Worm (Caenorhabditis elegans) whole organism, young adult: ENCODE results near the gene Y22D7AL.10.

Experiments used
- B0035.1 ChIP-seq: sonication (generic microtip); optimal IDR thresholded peaks from 2 replicates; lab custom pipeline; 2016; ENCODE audit warnings: missing genetic modification characterization, mild to moderate bottlenecking, missing compliant biosample characterization, missing genotype, missing genetic modification reagents
- D2030.7 ChIP-seq: fragments of 200-800 bp; sonication (Bioruptor generic); IDR thresholded peaks from 2 replicates; pipeline ENCODE4 v1.3.6; 2022; ENCODE audit warnings: missing genetic modification reagents, missing genetic modification characterization, missing compliant biosample characterization
- F23B12.7 ChIP-seq: sonication (generic microtip); optimal IDR thresholded peaks from 2 replicates; lab custom pipeline; 2017; ENCODE audit warnings: missing genetic modification characterization, mild to moderate bottlenecking, missing compliant biosample characterization, antibody characterized with exemption, moderate library complexity; ENCODE audit not compliant: insufficient read depth
- F49E8.2 ChIP-seq: sonication (generic microtip); optimal IDR thresholded peaks from 3 replicates; lab custom pipeline; 2017; ENCODE audit warnings: missing genetic modification characterization, mild to moderate bottlenecking, missing compliant biosample characterization, antibody characterized with exemption, moderate library complexity; ENCODE audit not compliant: insufficient read depth
- F55B11.4 ChIP-seq: sonication (generic microtip); optimal IDR thresholded peaks from 2 replicates; lab custom pipeline; 2016; ENCODE audit warnings: missing compliant biosample characterization, missing genetic modification characterization, borderline replicate concordance; ENCODE audit not compliant: insufficient read depth
- F57C9.4 ChIP-seq: sonication (generic microtip); optimal IDR thresholded peaks from 2 replicates; lab custom pipeline; 2017; ENCODE audit warnings: mild to moderate bottlenecking, missing genetic modification characterization, missing compliant biosample characterization
- K11D2.4 ChIP-seq: fragments of 200-800 bp; sonication (Bioruptor generic); IDR thresholded peaks from 2 replicates; pipeline ENCODE4 v1.3.6; 2022; ENCODE audit warnings: missing genetic modification reagents, missing genetic modification characterization, missing compliant biosample characterization
- T26A5.8 ChIP-seq: sonication (generic microtip); optimal IDR thresholded peaks from 2 replicates; lab custom pipeline; 2016; ENCODE audit warnings: missing genetic modification characterization, missing compliant biosample characterization
- akir-1 ChIP-seq: fragments of 200-800 bp; sonication (Bioruptor generic); optimal IDR thresholded peaks from 2 replicates; lab custom pipeline; 2018; ENCODE audit warnings: mild to moderate bottlenecking, missing genetic modification characterization, moderate library complexity, missing compliant biosample characterization
- aptf-3 ChIP-seq: fragments of 200-800 bp; sonication (Bioruptor generic); IDR thresholded peaks from 2 replicates; pipeline ENCODE4 v1.3.6; 2022; ENCODE audit warnings: missing genetic modification characterization, missing compliant biosample characterization
- atf-7 ChIP-seq: sonication (generic microtip); optimal IDR thresholded peaks from 2 replicates; lab custom pipeline; 2017; ENCODE audit warnings: mild to moderate bottlenecking, missing genetic modification characterization, missing compliant biosample characterization
- attf-6 ChIP-seq: fragments of 200-800 bp; sonication (Bioruptor generic); IDR thresholded peaks from 2 replicates; pipeline ENCODE4 v1.3.6; 2022; ENCODE audit warnings: missing genetic modification reagents, missing genetic modification characterization, missing compliant biosample characterization
- bed-2 ChIP-seq: fragments of 200-800 bp; sonication (Bioruptor generic); IDR thresholded peaks from 2 replicates; pipeline ENCODE4 v1.3.6; 2022; ENCODE audit warnings: missing genetic modification reagents, missing genetic modification characterization, missing compliant biosample characterization
- cebp-1 ChIP-seq, 2 experiments: fragments of 200-800 bp in 1 of 2; sonication (Bioruptor generic) in 1 of 2; sonication (generic microtip) in 1 of 2; IDR thresholded peaks in 1 of 2; optimal IDR thresholded peaks in 1 of 2; 2 replicates each; pipeline versions ENCODE4 v1.3.6 to Lab custom; 2017 to 2022; ENCODE audit warnings: missing compliant biosample characterization in 2 of 2, missing genetic modification characterization in 2 of 2, mild to moderate bottlenecking in 1 of 2, missing genetic modification reagents in 1 of 2, moderate library complexity in 1 of 2
- ceh-40 ChIP-seq: fragments of 200-800 bp; sonication (Bioruptor generic); IDR thresholded peaks from 2 replicates; pipeline ENCODE4 v1.3.6; 2022; ENCODE audit warnings: missing genetic modification characterization, missing compliant biosample characterization
- ceh-91 ChIP-seq: fragments of 200-800 bp; sonication (Bioruptor generic); IDR thresholded peaks from 2 replicates; pipeline ENCODE4 v1.3.6; 2022; ENCODE audit warnings: missing genetic modification reagents, missing genetic modification characterization, missing compliant biosample characterization
- chd-7 ChIP-seq: sonication (generic microtip); optimal IDR thresholded peaks from 2 replicates; lab custom pipeline; 2016; ENCODE audit warnings: mild to moderate bottlenecking, missing genetic modification characterization, moderate library complexity, missing compliant biosample characterization
- egrh-3 ChIP-seq: fragments of 200-800 bp; sonication (Bioruptor generic); IDR thresholded peaks from 2 replicates; pipeline ENCODE4 v1.3.6; 2022; ENCODE audit warnings: missing genetic modification reagents, missing genetic modification characterization, missing compliant biosample characterization
- ekl-4 ChIP-seq: fragments of 200-800 bp; sonication (Bioruptor generic); IDR thresholded peaks from 2 replicates; pipeline ENCODE4 v1.3.6; 2022; ENCODE audit warnings: missing genetic modification reagents, missing genetic modification characterization, missing compliant biosample characterization
- ets-4 ChIP-seq: fragments of 200-800 bp; sonication (Bioruptor generic); optimal IDR thresholded peaks from 2 replicates; lab custom pipeline; 2018; ENCODE audit warnings: mild to moderate bottlenecking, missing genetic modification characterization, missing compliant biosample characterization
- fkh-3 ChIP-seq: sonication (generic microtip); optimal IDR thresholded peaks from 2 replicates; lab custom pipeline; 2016; ENCODE audit warnings: mild to moderate bottlenecking, missing genetic modification characterization, missing compliant biosample characterization
- hlh-12 ChIP-seq: sonication (generic microtip); optimal IDR thresholded peaks from 2 replicates; lab custom pipeline; 2016; ENCODE audit warnings: missing genetic modification characterization, missing compliant biosample characterization
- hlh-26 ChIP-seq: fragments of 200-800 bp; sonication (Bioruptor generic); conservative IDR thresholded peaks from 2 replicates; pipeline ENCODE4 v1.3.6; 2022; ENCODE audit warnings: missing genetic modification reagents, missing genetic modification characterization, missing compliant biosample characterization
- hrde-1 ChIP-seq: sonication (generic microtip); optimal IDR thresholded peaks from 2 replicates; lab custom pipeline; 2016; ENCODE audit warnings: missing genetic modification characterization, mild to moderate bottlenecking, missing compliant biosample characterization, moderate library complexity, missing genotype, missing genetic modification reagents, borderline replicate concordance
- hsf-1 ChIP-seq: fragments of 200-800 bp; sonication (Bioruptor generic); IDR thresholded peaks from 2 replicates; pipeline ENCODE4 v1.3.6; 2022; ENCODE audit warnings: missing genetic modification reagents, missing genetic modification characterization, missing compliant biosample characterization
- let-526 ChIP-seq: fragments of 200-800 bp; sonication (Bioruptor generic); IDR thresholded peaks from 2 replicates; pipeline ENCODE4 v1.3.6; 2022; ENCODE audit warnings: missing genetic modification reagents, missing genetic modification characterization, missing compliant biosample characterization
- let-607 ChIP-seq, 2 experiments: fragments of 200-800 bp in 1 of 2; sonication (Bioruptor generic) in 1 of 2; sonication (generic microtip) in 1 of 2; optimal IDR thresholded peaks; 2 replicates each; lab custom pipeline; 2016 to 2018; ENCODE audit warnings: mild to moderate bottlenecking in 2 of 2, missing compliant biosample characterization in 2 of 2, missing genetic modification characterization in 2 of 2, moderate library complexity in 2 of 2, missing genotype in 1 of 2
- lin-35 ChIP-seq, 3 experiments: fragments of 150-350 bp in 2 of 3; sonication (generic microtip) in 1 of 3; optimal IDR thresholded peaks; 2 replicates each; lab custom pipeline; 2014 to 2018; ENCODE audit warnings: missing biosample characterization in 3 of 3, missing genetic modification characterization in 3 of 3, missing genetic modification reagents in 3 of 3
- madf-10 ChIP-seq: sonication (generic microtip); optimal IDR thresholded peaks from 2 replicates; lab custom pipeline; 2016; ENCODE audit warnings: mild to moderate bottlenecking, missing genetic modification characterization, missing compliant biosample characterization
- pha-4 ChIP-seq: fragments of 150-350 bp; sonication (generic microtip); optimal IDR thresholded peaks from 2 replicates; lab custom pipeline; 2014; ENCODE audit warnings: missing biosample characterization, missing genetic modification reagents, missing genetic modification characterization
- rec-8 ChIP-seq, 2 experiments: sonication (generic microtip); optimal IDR thresholded peaks; 2 replicates each; lab custom pipeline; 2016; ENCODE audit warnings: mild to moderate bottlenecking in 2 of 2, missing genetic modification characterization in 2 of 2, missing genetic modification reagents in 2 of 2, missing genotype in 2 of 2, missing biosample characterization in 1 of 2, missing compliant biosample characterization in 1 of 2, moderate library complexity in 1 of 2
- rpc-1 ChIP-seq, 2 experiments: fragments of 150-350 bp in 1 of 2; sonication (generic microtip) in 1 of 2; optimal IDR thresholded peaks; 2 replicates each; lab custom pipeline; 2014 to 2018; ENCODE audit warnings: missing biosample characterization in 1 of 2, missing genetic modification characterization in 1 of 2, missing genetic modification reagents in 1 of 2, missing genotype in 1 of 2
- sdz-38 ChIP-seq: sonication (generic microtip); optimal IDR thresholded peaks from 2 replicates; lab custom pipeline; 2016; ENCODE audit warnings: missing genotype, missing genetic modification characterization, missing compliant biosample characterization
- sptf-2 ChIP-seq: fragments of 200-800 bp; sonication (Bioruptor generic); optimal IDR thresholded peaks from 2 replicates; lab custom pipeline; 2018; ENCODE audit warnings: mild to moderate bottlenecking, missing genetic modification characterization, missing compliant biosample characterization
- tbp1 ChIP-seq: fragments of 200-800 bp; sonication (Bioruptor generic); optimal IDR thresholded peaks from 2 replicates; lab custom pipeline; 2018; ENCODE audit warnings: mild to moderate bottlenecking, missing genetic modification characterization, missing compliant biosample characterization
- tlf-1 ChIP-seq: fragments of 200-800 bp; sonication (Bioruptor generic); optimal IDR thresholded peaks from 2 replicates; lab custom pipeline; 2018; ENCODE audit warnings: mild to moderate bottlenecking, missing genetic modification characterization, missing compliant biosample characterization
- unc-62 ChIP-seq: fragments of 150-350 bp; optimal IDR thresholded peaks from 2 replicates; lab custom pipeline; 2014; ENCODE audit warnings: missing biosample characterization, missing genetic modification reagents, missing genetic modification characterization
- xnd-1 ChIP-seq: sonication (generic microtip); optimal IDR thresholded peaks from 2 replicates; lab custom pipeline; 2016; ENCODE audit warnings: missing genotype, missing genetic modification reagents, missing genetic modification characterization, missing compliant biosample characterization
- zfh-2 ChIP-seq: fragments of 200-800 bp; sonication (Bioruptor generic); conservative IDR thresholded peaks from 2 replicates; pipeline ENCODE4 v1.3.6; 2022; ENCODE audit warnings: missing genetic modification reagents, missing genetic modification characterization, missing compliant biosample characterization

The Y22D7AL.10 gene

DNA sequence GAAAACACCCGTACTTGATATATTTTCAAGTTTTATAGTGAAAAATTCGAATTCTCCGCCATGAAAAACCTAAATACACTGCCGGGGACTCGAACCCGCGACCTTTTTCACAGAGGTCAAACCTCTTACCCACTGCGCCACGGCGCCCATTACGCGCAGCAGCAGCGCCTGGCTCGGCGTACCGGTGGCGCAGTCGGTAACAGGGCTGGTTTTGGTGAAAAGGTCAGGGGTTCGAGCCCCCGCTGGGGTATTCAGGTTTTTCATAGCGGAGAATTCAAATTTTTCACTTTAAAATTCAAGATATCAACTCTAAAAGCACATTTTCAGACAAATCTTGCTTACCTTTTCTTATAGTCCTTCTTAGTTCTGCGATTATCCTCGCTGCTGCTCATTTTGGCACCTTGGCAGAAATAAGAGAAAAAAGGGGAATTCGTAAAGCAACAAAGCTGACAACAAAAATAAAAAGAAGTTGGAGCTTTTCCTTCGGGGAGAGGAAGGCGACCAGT lies 46.1 kb upstream of the Y22D7AL.10 start, which contains the start of gene Y22D7AL.16:
Gene Y22D7AL.16 (minus strand): TSS at position 456 of the 506 bp plus-strand sequence.
- TF ChIP-seq rpc-1 (optimal IDR thresholded peaks at IDR 0.05; lab: Kevin White, UChicago): no peak
- TF ChIP-seq rpc-1 (tag; optimal IDR thresholded peaks at IDR 0.05; lab: Kevin White, UChicago): peak; percentile 11
- TF ChIP-seq hlh-12: no peak
- no peak for TF ChIP-seq F55B11.4 (tag; lab: Kevin White, UChicago)
- TF ChIP-seq rec-8 (tag; optimal IDR thresholded peaks at IDR 0.05; lab: Kevin White, UChicago): no peak
- TF ChIP-seq F57C9.4 (tag; lab: Kevin White, UChicago): no peak
- no peak for TF ChIP-seq hlh-26 (GFP tag; lab: Robert Waterston, UW)
- TF ChIP-seq K11D2.4 (GFP tag; lab: Robert Waterston, UW): no peak
- TF ChIP-seq T26A5.8 (tag; lab: Kevin White, UChicago): no peak
- TF ChIP-seq hrde-1: no peak
- TF ChIP-seq akir-1 (GFP tag; lab: Kevin White, UChicago): no peak
- peak; percentile 64; the same call in 1 of the 2 replicates for TF ChIP-seq egrh-3 (GFP tag; lab: Robert Waterston, UW)
- TF ChIP-seq chd-7 (tag; lab: Kevin White, UChicago): no peak
- TF ChIP-seq ekl-4 (GFP tag; lab: Robert Waterston, UW): no peak
- no peak for TF ChIP-seq cebp-1 (GFP tag; IDR thresholded peaks at IDR 0.05; lab: Robert Waterston, UW)
- no peak for TF ChIP-seq cebp-1 (tag; optimal IDR thresholded peaks at IDR 0.05; lab: Kevin White, UChicago)
- TF ChIP-seq F49E8.2: no peak
- TF ChIP-seq zfh-2 (GFP tag; lab: Robert Waterston, UW): peak; percentile 76
- no peak for TF ChIP-seq aptf-3 (GFP tag; lab: Robert Waterston, UW)
- no peak for TF ChIP-seq atf-7 (tag; lab: Kevin White, UChicago)
- TF ChIP-seq unc-62 (GFP tag; lab: Kevin White, UChicago): no peak
- TF ChIP-seq F23B12.7 (tag; lab: Kevin White, UChicago): no peak
- no peak for TF ChIP-seq ets-4 (GFP tag; lab: Kevin White, UChicago)

DNA sequence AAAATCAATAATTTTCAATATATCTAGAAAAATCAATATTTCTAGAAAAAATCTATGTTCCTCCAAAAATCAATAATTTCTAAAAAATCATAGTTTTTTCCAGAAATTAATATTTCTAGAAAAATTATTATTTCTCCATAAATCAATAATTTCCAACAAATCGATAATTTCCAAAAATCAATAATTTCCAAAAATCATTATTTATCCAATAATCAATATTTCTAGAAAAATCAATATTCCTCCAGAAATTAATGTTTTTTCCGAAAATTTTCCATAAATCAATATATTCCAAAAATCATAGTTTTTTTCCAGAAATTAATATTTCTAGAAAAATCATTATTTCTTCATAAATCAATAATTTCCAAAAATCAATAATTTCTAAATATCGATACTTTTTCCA lies 44.3 kb upstream of the Y22D7AL.10 start:
- TF ChIP-seq ets-4 (GFP tag; lab: Kevin White, UChicago) (no peak), lin-35 (GFP tag; optimal IDR thresholded peaks at IDR 0.05; lab: Kevin White, UChicago) (no peak), fkh-3 (tag; lab: Kevin White, UChicago) (no peak), zfh-2 (GFP tag; lab: Robert Waterston, UW) (no peak), B0035.1 (tag; lab: Kevin White, UChicago) (no peak), pha-4 (tag; lab: Kevin White, UChicago) (no peak), bed-2 (GFP tag; lab: Robert Waterston, UW) (no peak), let-607 (tag; optimal IDR thresholded peaks at IDR 0.05; lab: Kevin White, UChicago) (no peak), tlf-1 (GFP tag; lab: Kevin White, UChicago) (no peak), let-526 (GFP tag; lab: Robert Waterston, UW) (no peak), hsf-1 (GFP tag; lab: Robert Waterston, UW) (no peak), D2030.7 (GFP tag; lab: Robert Waterston, UW) (no peak), ceh-91 (GFP tag; lab: Robert Waterston, UW) (no peak), madf-10 (tag; lab: Kevin White, UChicago) (no peak), xnd-1 (tag; lab: Kevin White, UChicago) (no peak), sptf-2 (GFP tag; lab: Kevin White, UChicago) (no peak), sdz-38 (tag; lab: Kevin White, UChicago) (no peak), attf-6 (no peak), ceh-40 (GFP tag; lab: Robert Waterston, UW) (no peak), tbp1 (no peak)
